Worm (Caenorhabditis elegans): ENCODE measurements around the gene str-151.
A peak's percentile ranks its signal among the peaks of the same experiment; 100 is the strongest.

str-151 gene

ce11 chrV:16593792-16594059, 17.7 kb downstream of the str-151 start:
- TF ChIP-seq Y95B8A.8 (GFP tag; IDR thresholded peaks at IDR 0.05) = peak; percentile 44
- TF ChIP-seq madf-8 (GFP tag; conservative IDR thresholded peaks at IDR 0.05) = no peak
- peak; percentile 38 for TF ChIP-seq repo-1 (tag; optimal IDR thresholded peaks at IDR 0.05)
- no peak for TF ChIP-seq snpc-3.4 (tag; optimal IDR thresholded peaks at IDR 0.05)
- TF ChIP-seq rec-8 (tag; optimal IDR thresholded peaks at IDR 0.05) = no peak
- TF ChIP-seq snpc-4 (GFP tag; optimal IDR thresholded peaks at IDR 0.05) = no peak
- no peak for TF ChIP-seq snpc-4 (tag; optimal IDR thresholded peaks at IDR 0.05)
- TF ChIP-seq K12H6.12 (tag; optimal IDR thresholded peaks at IDR 0.05) = no peak
- no peak for TF ChIP-seq ZK185.1 (tag; optimal IDR thresholded peaks at IDR 0.05; ENCODE audit: poor library complexity, severe bottlenecking)
- no peak for TF ChIP-seq efl-1 (GFP tag; optimal IDR thresholded peaks at IDR 0.05)
- no peak for TF ChIP-seq tlf-1 (GFP tag; optimal IDR thresholded peaks at IDR 0.05)
- no peak; the same call in 1 of the 2 replicates for TF ChIP-seq egrh-3 (GFP tag; IDR thresholded peaks at IDR 0.05)
- no peak for TF ChIP-seq B0019.2 (GFP tag; conservative IDR thresholded peaks at IDR 0.05)
- no peak for TF ChIP-seq nhr-120 (GFP tag; IDR thresholded peaks at IDR 0.05)
- no peak for TF ChIP-seq akir-1 (GFP tag; optimal IDR thresholded peaks at IDR 0.05)
- TF ChIP-seq B0035.1 (tag; optimal IDR thresholded peaks at IDR 0.05) = no peak
- TF ChIP-seq egl-44 (GFP tag; IDR thresholded peaks at IDR 0.05) = no peak
- no peak for TF ChIP-seq madf-3 (GFP tag; IDR thresholded peaks at IDR 0.05)
- peak; percentile 27; the same call in 1 of the 2 replicates for TF ChIP-seq attf-6 (GFP tag; IDR thresholded peaks at IDR 0.05)
- TF ChIP-seq F10E7.11 (tag; optimal IDR thresholded peaks at IDR 0.05) = no peak
- TF ChIP-seq nfya-1 (tag; optimal IDR thresholded peaks at IDR 0.05; ENCODE audit: borderline replicate concordance, insufficient read depth) = no peak
- no peak for TF ChIP-seq F55B11.4 (tag; optimal IDR thresholded peaks at IDR 0.05; ENCODE audit: borderline replicate concordance, insufficient read depth)
- TF ChIP-seq ekl-4 (GFP tag; IDR thresholded peaks at IDR 0.05) = 0 out of 2 replicates have a peak, but pooled peaks have one; percentile 22
- no peak for TF ChIP-seq ztf-3 (GFP tag; optimal IDR thresholded peaks at IDR 0.05)
- no peak for TF ChIP-seq rpc-1 (optimal IDR thresholded peaks at IDR 0.05)
- TF ChIP-seq rpc-1 (tag; optimal IDR thresholded peaks at IDR 0.05) = no peak
- no peak for TF ChIP-seq hlh-26 (GFP tag; conservative IDR thresholded peaks at IDR 0.05)
- no peak for TF ChIP-seq ceh-40 (GFP tag; IDR thresholded peaks at IDR 0.05)
- TF ChIP-seq F49E8.2 (tag; optimal IDR thresholded peaks at IDR 0.05; ENCODE audit: insufficient read depth) = no peak
- TF ChIP-seq bed-2 (GFP tag; IDR thresholded peaks at IDR 0.05) = no peak
- no peak for TF ChIP-seq F57C9.4 (tag; optimal IDR thresholded peaks at IDR 0.05)
- TF ChIP-seq dpff-1 (tag; optimal IDR thresholded peaks at IDR 0.05) = no peak
- TF ChIP-seq lir-1 (GFP tag; conservative IDR thresholded peaks at IDR 0.05) = no peak
- no peak for TF ChIP-seq hmg-1.2 (GFP tag; IDR thresholded peaks at IDR 0.05)
- TF ChIP-seq bed-1 (GFP tag; IDR thresholded peaks at IDR 0.05) = no peak
- TF ChIP-seq die-1 (tag; optimal IDR thresholded peaks at IDR 0.05) = no peak
- TF ChIP-seq aptf-2 (GFP tag; conservative IDR thresholded peaks at IDR 0.05) = no peak
- no peak for TF ChIP-seq athp-1 (tag; optimal IDR thresholded peaks at IDR 0.05)
- no peak for TF ChIP-seq ccch-3 (GFP tag; optimal IDR thresholded peaks at IDR 0.05)
- TF ChIP-seq him-1 (tag; optimal IDR thresholded peaks at IDR 0.05) = no peak
- TF ChIP-seq B0336.3 (GFP tag; IDR thresholded peaks at IDR 0.05) = 0 out of 2 replicates have a peak, but pooled peaks have one; percentile 7
- TF ChIP-seq B0261.1 (tag; optimal IDR thresholded peaks at IDR 0.05) = no peak
- TF ChIP-seq xnd-1 (tag; optimal IDR thresholded peaks at IDR 0.05) = no peak
- TF ChIP-seq tbx-9 (tag; optimal IDR thresholded peaks at IDR 0.05; ENCODE audit: borderline replicate concordance) = no peak
- no peak for TF ChIP-seq F33H1.4 (GFP tag; IDR thresholded peaks at IDR 0.05)
- peak; percentile 26; the same call in 1 of the 2 replicates for TF ChIP-seq mcd-1 (GFP tag; IDR thresholded peaks at IDR 0.05)
- TF ChIP-seq lin-40 (tag; optimal IDR thresholded peaks at IDR 0.05) = no peak
- TF ChIP-seq madf-6 (GFP tag; IDR thresholded peaks at IDR 0.05) = no peak
- TF ChIP-seq zfh-2 (GFP tag; conservative IDR thresholded peaks at IDR 0.05) = peak; percentile 85
- no peak for TF ChIP-seq ztf-6 (GFP tag; IDR thresholded peaks at IDR 0.05)
